Worm (Caenorhabditis elegans) whole organism, late embryonic: Measurements from ENCODE around the gene nlp-50.

ENCODE experiments used
- mec-3 ChIP-seq: sonication (generic microtip); optimal IDR thresholded peaks from 2 replicates; lab custom pipeline; 2016; ENCODE audit warnings: borderline replicate concordance, missing genetic modification characterization, missing compliant biosample characterization
- pha-4 ChIP-seq: fragments of 150-350 bp; optimal IDR thresholded peaks from 2 replicates; lab custom pipeline; 2018; ENCODE audit warnings: missing biosample characterization, missing genetic modification reagents, missing genetic modification characterization

- TF ChIP-seq pha-4 (tag; lab: Kevin White, UChicago) = no peak
- no peak for TF ChIP-seq mec-3 (tag; lab: Kevin White, UChicago)
These were observed 14.3 kb downstream of the nlp-50 start, which contains the start of gene T13C2.7 for ce11 chrII:6779104-6779503.
